Worm (Caenorhabditis elegans) whole organism, late embryonic: ENCODE results near the gene hsd-2.

Source experiments
- C08G9.2 ChIP-seq: sonication (generic microtip); optimal IDR thresholded peaks from 2 replicates; lab custom pipeline; 2016; ENCODE audit warnings: mild to moderate bottlenecking, missing genetic modification characterization, moderate library complexity, missing compliant biosample characterization
- C38D4.7 ChIP-seq: fragments of 200-800 bp; sonication (Bioruptor generic); optimal IDR thresholded peaks from 2 replicates; lab custom pipeline; 2018; ENCODE audit warnings: mild to moderate bottlenecking, missing genetic modification characterization, moderate library complexity, missing compliant biosample characterization
- K02D7.2 ChIP-seq: sonication (generic microtip); optimal IDR thresholded peaks from 2 replicates; lab custom pipeline; 2017; ENCODE audit warnings: mild to moderate bottlenecking, missing genetic modification characterization, missing compliant biosample characterization
- K09A11.1 ChIP-seq: sonication (generic microtip); optimal IDR thresholded peaks from 2 replicates; lab custom pipeline; 2017; ENCODE audit warnings: antibody characterized with exemption, mild to moderate bottlenecking, missing genetic modification characterization, missing compliant biosample characterization; ENCODE audit not compliant: insufficient read depth
- T23F11.4 ChIP-seq: fragments of 200-800 bp; sonication (Bioruptor generic); optimal IDR thresholded peaks from 2 replicates; lab custom pipeline; 2018; ENCODE audit warnings: mild to moderate bottlenecking, missing genetic modification characterization, missing compliant biosample characterization
- Y22D7AL.16 ChIP-seq: sonication (generic microtip); optimal IDR thresholded peaks from 2 replicates; lab custom pipeline; 2016; ENCODE audit warnings: missing genetic modification characterization, missing compliant biosample characterization
- ahr-1 ChIP-seq: sonication (generic microtip); optimal IDR thresholded peaks from 2 replicates; lab custom pipeline; 2016; ENCODE audit warnings: missing genetic modification characterization, missing compliant biosample characterization
- ceh-14 ChIP-seq: sonication (generic microtip); optimal IDR thresholded peaks from 2 replicates; lab custom pipeline; 2016; ENCODE audit warnings: missing genotype, missing genetic modification characterization, missing compliant biosample characterization
- ceh-18 ChIP-seq: sonication (generic microtip); optimal IDR thresholded peaks from 2 replicates; lab custom pipeline; 2016; ENCODE audit warnings: missing genetic modification characterization, missing compliant biosample characterization
- ceh-19 ChIP-seq: fragments of 200-800 bp; sonication (Bioruptor generic); optimal IDR thresholded peaks from 2 replicates; lab custom pipeline; 2018; ENCODE audit warnings: mild to moderate bottlenecking, missing genetic modification characterization, missing compliant biosample characterization
- ceh-22 ChIP-seq: sonication (generic microtip); optimal IDR thresholded peaks from 2 replicates; lab custom pipeline; 2017; ENCODE audit warnings: missing biosample characterization, missing genetic modification characterization
- ceh-30 ChIP-seq: fragments of 150-350 bp; optimal IDR thresholded peaks from 2 replicates; lab custom pipeline; 2014; ENCODE audit warnings: missing biosample characterization, missing genetic modification characterization
- ceh-31 ChIP-seq: sonication (generic microtip); optimal IDR thresholded peaks from 2 replicates; lab custom pipeline; 2016; ENCODE audit warnings: missing genetic modification characterization, missing compliant biosample characterization
- ceh-45 ChIP-seq: fragments of 200-800 bp; sonication (Bioruptor generic); IDR thresholded peaks from 2 replicates; pipeline ENCODE4 v1.3.6; 2022; ENCODE audit warnings: missing genetic modification reagents, missing genetic modification characterization, missing compliant biosample characterization
- ceh-6 ChIP-seq: fragments of 200-800 bp; sonication (Bioruptor generic); optimal IDR thresholded peaks from 2 replicates; lab custom pipeline; 2018; ENCODE audit warnings: mild to moderate bottlenecking, missing genetic modification characterization, missing compliant biosample characterization
- ceh-9 ChIP-seq: sonication (generic microtip); optimal IDR thresholded peaks from 2 replicates; lab custom pipeline; 2016; ENCODE audit warnings: mild to moderate bottlenecking, missing genetic modification characterization, inconsistent platforms, missing compliant biosample characterization
- che-1 ChIP-seq: sonication (generic microtip); optimal IDR thresholded peaks from 2 replicates; lab custom pipeline; 2016; ENCODE audit warnings: mild to moderate bottlenecking, missing genetic modification characterization, missing compliant biosample characterization
- dmd-4 ChIP-seq: sonication (generic microtip); optimal IDR thresholded peaks from 2 replicates; lab custom pipeline; 2016; ENCODE audit warnings: borderline replicate concordance, missing genetic modification characterization, missing compliant biosample characterization
- dve-1 ChIP-seq: sonication (generic microtip); optimal IDR thresholded peaks from 2 replicates; lab custom pipeline; 2017; ENCODE audit warnings: antibody characterized with exemption, mild to moderate bottlenecking, missing genetic modification characterization, missing compliant biosample characterization
- elt-4 ChIP-seq: sonication (generic microtip); optimal IDR thresholded peaks from 2 replicates; lab custom pipeline; 2016; ENCODE audit warnings: missing genetic modification characterization, missing compliant biosample characterization
- ets-4 ChIP-seq: sonication (generic microtip); optimal IDR thresholded peaks from 2 replicates; lab custom pipeline; 2016; ENCODE audit warnings: missing genetic modification characterization, missing compliant biosample characterization
- eyg-1 ChIP-seq: sonication (generic microtip); optimal IDR thresholded peaks from 2 replicates; lab custom pipeline; 2016; ENCODE audit warnings: missing genotype, missing genetic modification characterization, missing compliant biosample characterization
- fax-1 ChIP-seq: sonication (generic microtip); optimal IDR thresholded peaks from 2 replicates; lab custom pipeline; 2016; ENCODE audit warnings: missing genotype, missing genetic modification characterization, missing compliant biosample characterization
- fkh-10 ChIP-seq: fragments of 150-350 bp; optimal IDR thresholded peaks from 2 replicates; lab custom pipeline; 2014; ENCODE audit warnings: missing biosample characterization, missing genetic modification reagents, missing genetic modification characterization
- gmeb-2 ChIP-seq: sonication (generic microtip); optimal IDR thresholded peaks from 2 replicates; lab custom pipeline; 2016; ENCODE audit warnings: missing genetic modification characterization, inconsistent platforms, missing compliant biosample characterization
- hlh-13 ChIP-seq: fragments of 200-800 bp; sonication (Bioruptor generic); optimal IDR thresholded peaks from 2 replicates; lab custom pipeline; 2018; ENCODE audit warnings: mild to moderate bottlenecking, missing genetic modification characterization, missing compliant biosample characterization
- hlh-15 ChIP-seq: sonication (generic microtip); optimal IDR thresholded peaks from 2 replicates; lab custom pipeline; 2016; ENCODE audit warnings: missing genetic modification characterization, missing compliant biosample characterization
- hlh-6 ChIP-seq: sonication (generic microtip); optimal IDR thresholded peaks from 2 replicates; lab custom pipeline; 2016; ENCODE audit warnings: missing genotype, missing genetic modification characterization, missing compliant biosample characterization
- lim-6 ChIP-seq: sonication (generic microtip); optimal IDR thresholded peaks from 2 replicates; lab custom pipeline; 2016; ENCODE audit warnings: missing genetic modification characterization, missing compliant biosample characterization
- lin-11 ChIP-seq: fragments of 200-800 bp; sonication (Bioruptor generic); optimal IDR thresholded peaks from 2 replicates; lab custom pipeline; 2018; ENCODE audit warnings: mild to moderate bottlenecking, missing genetic modification characterization, missing compliant biosample characterization
- madf-2 ChIP-seq: sonication (generic microtip); optimal IDR thresholded peaks from 2 replicates; lab custom pipeline; 2017; ENCODE audit warnings: missing genetic modification characterization, missing compliant biosample characterization
- mec-3 ChIP-seq: sonication (generic microtip); optimal IDR thresholded peaks from 2 replicates; lab custom pipeline; 2016; ENCODE audit warnings: borderline replicate concordance, missing genetic modification characterization, missing compliant biosample characterization
- nfya-1 ChIP-seq: sonication (generic microtip); optimal IDR thresholded peaks from 2 replicates; lab custom pipeline; 2017; ENCODE audit warnings: missing genetic modification characterization, mild to moderate bottlenecking, missing compliant biosample characterization, antibody characterized with exemption, moderate library complexity
- nhr-11 ChIP-seq: fragments of 150-350 bp; optimal IDR thresholded peaks from 2 replicates; lab custom pipeline; 2014; ENCODE audit warnings: missing biosample characterization, missing genetic modification characterization
- nhr-232 ChIP-seq: sonication (generic microtip); optimal IDR thresholded peaks from 2 replicates; lab custom pipeline; 2016; ENCODE audit warnings: missing genetic modification characterization, missing compliant biosample characterization
- npax-4 ChIP-seq: sonication (generic microtip); optimal IDR thresholded peaks from 2 replicates; lab custom pipeline; 2016; ENCODE audit warnings: missing genetic modification characterization, missing compliant biosample characterization
- odd-2 ChIP-seq: sonication (generic microtip); optimal IDR thresholded peaks from 2 replicates; lab custom pipeline; 2017; ENCODE audit warnings: antibody characterized with exemption, mild to moderate bottlenecking, missing genetic modification characterization, missing compliant biosample characterization
- pag-3 ChIP-seq: sonication (generic microtip); optimal IDR thresholded peaks from 2 replicates; lab custom pipeline; 2016; ENCODE audit warnings: missing compliant biosample characterization, missing genetic modification characterization, borderline replicate concordance
- pat-9 ChIP-seq: fragments of 200-800 bp; sonication (Bioruptor generic); optimal IDR thresholded peaks from 2 replicates; lab custom pipeline; 2018; ENCODE audit warnings: mild to moderate bottlenecking, missing genetic modification characterization, moderate library complexity, missing compliant biosample characterization
- pha-2 ChIP-seq: sonication (generic microtip); optimal IDR thresholded peaks from 2 replicates; lab custom pipeline; 2017; ENCODE audit warnings: mild to moderate bottlenecking, missing genetic modification characterization, missing compliant biosample characterization
- pha-4 ChIP-seq: fragments of 150-350 bp; optimal IDR thresholded peaks from 2 replicates; lab custom pipeline; 2018; ENCODE audit warnings: missing biosample characterization, missing genetic modification reagents, missing genetic modification characterization
- pqm-1 ChIP-seq: sonication (generic microtip); optimal IDR thresholded peaks from 2 replicates; lab custom pipeline; 2016; ENCODE audit warnings: missing genetic modification characterization, missing compliant biosample characterization
- ref-2 ChIP-seq: sonication (generic microtip); optimal IDR thresholded peaks from 2 replicates; lab custom pipeline; 2016; ENCODE audit warnings: missing genetic modification characterization, missing compliant biosample characterization
- rnt-1 ChIP-seq: sonication (generic microtip); optimal IDR thresholded peaks from 2 replicates; lab custom pipeline; 2016; ENCODE audit warnings: missing genetic modification characterization, missing compliant biosample characterization
- sdc-2 ChIP-seq: sonication (generic microtip); optimal IDR thresholded peaks from 2 replicates; lab custom pipeline; 2016; ENCODE audit warnings: missing genotype, missing genetic modification characterization, missing compliant biosample characterization
- sox-2 ChIP-seq: fragments of 200-800 bp; sonication (Bioruptor generic); IDR thresholded peaks from 2 replicates; pipeline ENCODE4 v1.3.6; 2022; ENCODE audit warnings: missing genetic modification reagents, missing genetic modification characterization, missing compliant biosample characterization
- sox-4 ChIP-seq: sonication (generic microtip); optimal IDR thresholded peaks from 2 replicates; lab custom pipeline; 2017; ENCODE audit warnings: mild to moderate bottlenecking, missing genetic modification characterization, inconsistent platforms, missing compliant biosample characterization
- tbx-7 ChIP-seq: sonication (generic microtip); optimal IDR thresholded peaks from 2 replicates; lab custom pipeline; 2016; ENCODE audit warnings: missing genotype, missing genetic modification characterization, missing compliant biosample characterization
- ttx-3 ChIP-seq: sonication (generic microtip); optimal IDR thresholded peaks from 2 replicates; lab custom pipeline; 2016; ENCODE audit warnings: missing genetic modification reagents, missing genetic modification characterization, missing compliant biosample characterization
- unc-42 ChIP-seq: sonication (generic microtip); optimal IDR thresholded peaks from 2 replicates; lab custom pipeline; 2016; ENCODE audit warnings: missing genotype, missing genetic modification characterization, missing compliant biosample characterization
- unc-55 ChIP-seq: sonication (generic microtip); optimal IDR thresholded peaks from 2 replicates; lab custom pipeline; 2017; ENCODE audit warnings: missing biosample characterization, missing genetic modification reagents, missing genetic modification characterization
- unc-86 ChIP-seq: sonication (generic microtip); optimal IDR thresholded peaks from 2 replicates; lab custom pipeline; 2016; ENCODE audit warnings: missing genetic modification characterization, missing compliant biosample characterization
- zip-5 ChIP-seq: sonication (generic microtip); optimal IDR thresholded peaks from 2 replicates; lab custom pipeline; 2016; ENCODE audit warnings: missing genetic modification characterization, missing compliant biosample characterization
- ztf-16 ChIP-seq: sonication (generic microtip); optimal IDR thresholded peaks from 2 replicates; lab custom pipeline; 2017; ENCODE audit warnings: missing genetic modification characterization, missing compliant biosample characterization

Gene hsd-2

ce11 chrX:5022682-5023081 lies 17.6 kb downstream of the hsd-2 start:
- TF ChIP-seq fax-1 (tag; lab: Kevin White, UChicago): peak; percentile 6
- no peak for TF ChIP-seq rnt-1 (tag; lab: Kevin White, UChicago)
- TF ChIP-seq unc-86 (tag; lab: Kevin White, UChicago): no peak
- TF ChIP-seq ceh-30: no peak
- TF ChIP-seq nhr-11: no peak
- TF ChIP-seq hlh-6 (tag; lab: Kevin White, UChicago): peak; percentile 41
- no peak for TF ChIP-seq lim-6
- peak; percentile 21 for TF ChIP-seq ztf-16 (tag; lab: Kevin White, UChicago)
- TF ChIP-seq ceh-14 (tag; lab: Kevin White, UChicago): no peak
- no peak for TF ChIP-seq ets-4 (tag; lab: Kevin White, UChicago)
- TF ChIP-seq pqm-1 (tag; lab: Kevin White, UChicago): no peak
- TF ChIP-seq sox-4 (tag; lab: Kevin White, UChicago): peak; percentile 49
- peak; percentile 52 for TF ChIP-seq pha-2 (tag; lab: Kevin White, UChicago)
- no peak for TF ChIP-seq dmd-4 (tag; lab: Kevin White, UChicago)
- peak; percentile 65 for TF ChIP-seq che-1
- peak; percentile 36 for TF ChIP-seq ref-2
- peak; percentile 61 for TF ChIP-seq nhr-232 (tag; lab: Kevin White, UChicago)
- TF ChIP-seq lin-11 (tag; lab: Kevin White, UChicago): peak; percentile 24
- TF ChIP-seq C08G9.2 (tag; lab: Kevin White, UChicago): peak; percentile 4
- TF ChIP-seq Y22D7AL.16 (tag; lab: Kevin White, UChicago): peak; percentile 44
- TF ChIP-seq ttx-3 (tag; lab: Kevin White, UChicago): peak; percentile 16
- TF ChIP-seq odd-2 (tag; lab: Kevin White, UChicago): no peak
- TF ChIP-seq sox-2 (GFP tag; lab: Robert Waterston, UW): peak; percentile 52
- peak; percentile 10 for TF ChIP-seq madf-2 (tag; lab: Kevin White, UChicago)
- no peak for TF ChIP-seq unc-42
- TF ChIP-seq elt-4 (tag; lab: Kevin White, UChicago): no peak
- TF ChIP-seq nfya-1 (tag; lab: Kevin White, UChicago): no peak
- peak; percentile 12 for TF ChIP-seq T23F11.4 (GFP tag; lab: Kevin White, UChicago)
- TF ChIP-seq ceh-9 (tag; lab: Kevin White, UChicago): no peak
- peak; percentile 40 for TF ChIP-seq hlh-15 (tag; lab: Kevin White, UChicago)
- no peak for TF ChIP-seq ahr-1
- TF ChIP-seq K09A11.1: no peak
- TF ChIP-seq ceh-18: peak; percentile 52
- no peak for TF ChIP-seq fkh-10 (GFP tag; lab: Kevin White, UChicago)
- no peak for TF ChIP-seq mec-3
- TF ChIP-seq ceh-6 (GFP tag; lab: Kevin White, UChicago): peak; percentile 60
- peak; percentile 27 for TF ChIP-seq gmeb-2 (tag; lab: Kevin White, UChicago)
- no peak for TF ChIP-seq zip-5 (tag; lab: Kevin White, UChicago)
- TF ChIP-seq ceh-22 (tag; lab: Kevin White, UChicago): no peak
- peak; percentile 53 for TF ChIP-seq C38D4.7 (GFP tag; lab: Kevin White, UChicago)
- peak; percentile 27 for TF ChIP-seq dve-1 (tag; lab: Kevin White, UChicago)
- TF ChIP-seq K02D7.2 (tag; lab: Kevin White, UChicago): no peak
- peak; percentile 30 for TF ChIP-seq ceh-19
- no peak for TF ChIP-seq pat-9 (tag; lab: Kevin White, UChicago)
- peak; percentile 55 for TF ChIP-seq sdc-2 (tag; lab: Kevin White, UChicago)
- TF ChIP-seq ceh-31 (tag; lab: Kevin White, UChicago): peak; percentile 3
- no peak for TF ChIP-seq tbx-7 (tag; lab: Kevin White, UChicago)
- 0 out of 2 replicates have a peak, but pooled peaks have one; percentile 13 for TF ChIP-seq ceh-45 (GFP tag; lab: Robert Waterston, UW)
- TF ChIP-seq pag-3: no peak
- no peak for TF ChIP-seq pha-4 (tag; lab: Kevin White, UChicago)
- TF ChIP-seq hlh-13 (GFP tag; lab: Kevin White, UChicago): peak; percentile 15
- no peak for TF ChIP-seq npax-4 (tag; lab: Kevin White, UChicago)
- TF ChIP-seq unc-55 (GFP tag; lab: Kevin White, UChicago): no peak
- no peak for TF ChIP-seq eyg-1 (tag; lab: Kevin White, UChicago)
